Worm (Caenorhabditis elegans) whole organism, L4 larva: ENCODE measurements around the gene W06H8.2.
A peak's percentile ranks its signal among the peaks of the same experiment; 100 is the strongest.

Experiments used
- D1046.2 ChIP-seq: fragments of 200-800 bp; sonication (Bioruptor generic); IDR thresholded peaks from 2 replicates; pipeline ENCODE4 v1.3.6; 2022; ENCODE audit warnings: missing genetic modification characterization, missing compliant biosample characterization
- F37D6.2 ChIP-seq: sonication (generic microtip); optimal IDR thresholded peaks from 2 replicates; lab custom pipeline; 2016; ENCODE audit warnings: mild to moderate bottlenecking, missing genetic modification characterization, missing compliant biosample characterization
- R02D3.7 ChIP-seq: fragments of 150-350 bp; sonication (generic microtip); optimal IDR thresholded peaks from 3 replicates; lab custom pipeline; 2014; ENCODE audit warnings: missing biosample characterization, missing genetic modification characterization
- T20F7.1 ChIP-seq: fragments of 200-800 bp; sonication (Bioruptor generic); optimal IDR thresholded peaks from 2 replicates; lab custom pipeline; 2018; ENCODE audit warnings: mild to moderate bottlenecking, missing genetic modification characterization, missing compliant biosample characterization
- Y105C5A.15 ChIP-seq: fragments of 200-800 bp; sonication (Bioruptor generic); IDR thresholded peaks from 2 replicates; pipeline ENCODE4 v1.3.6; 2022; ENCODE audit warnings: missing genetic modification characterization, missing compliant biosample characterization
- ZK337.2 ChIP-seq: fragments of 200-800 bp; sonication (Bioruptor generic); IDR thresholded peaks from 2 replicates; pipeline ENCODE4 v1.3.6; 2022; ENCODE audit warnings: missing genetic modification reagents, missing genetic modification characterization, missing compliant biosample characterization
- aly-2 ChIP-seq: sonication (generic microtip); optimal IDR thresholded peaks from 2 replicates; lab custom pipeline; 2018; ENCODE audit warnings: missing biosample characterization, missing genetic modification characterization
- ama-1 ChIP-seq: fragments of 150-350 bp; optimal IDR thresholded peaks from 2 replicates; lab custom pipeline; 2014; ENCODE audit warnings: inconsistent platforms, mixed read lengths
- attf-4 ChIP-seq: sonication (generic microtip); optimal IDR thresholded peaks from 3 replicates; lab custom pipeline; 2017; ENCODE audit warnings: missing biosample characterization, missing genetic modification characterization
- ceh-20 ChIP-seq: fragments of 200-800 bp; sonication (Bioruptor generic); IDR thresholded peaks from 2 replicates; pipeline ENCODE4 v1.3.6; 2022; ENCODE audit warnings: missing genetic modification reagents, missing genetic modification characterization, missing compliant biosample characterization
- ceh-44 ChIP-seq: fragments of 200-800 bp; sonication (Bioruptor generic); IDR thresholded peaks from 2 replicates; pipeline ENCODE4 v1.3.6; 2022; ENCODE audit warnings: missing genetic modification reagents, missing genetic modification characterization, missing compliant biosample characterization
- ceh-62 ChIP-seq: sonication (generic microtip); optimal IDR thresholded peaks from 2 replicates; lab custom pipeline; 2017; ENCODE audit warnings: missing biosample characterization, missing genetic modification characterization
- ces-1 ChIP-seq: fragments of 150-350 bp; sonication (generic microtip); optimal IDR thresholded peaks from 4 replicates; lab custom pipeline; 2014; ENCODE audit warnings: missing biosample characterization, missing genetic modification reagents, missing genetic modification characterization
- ctbp-1 ChIP-seq: fragments of 200-800 bp; sonication (Bioruptor generic); IDR thresholded peaks from 2 replicates; pipeline ENCODE4 v1.3.6; 2022; ENCODE audit warnings: missing genetic modification reagents, missing genetic modification characterization, missing compliant biosample characterization
- daf-12 ChIP-seq: fragments of 150-350 bp; optimal IDR thresholded peaks from 2 replicates; lab custom pipeline; 2014; ENCODE audit warnings: missing biosample characterization, missing genetic modification reagents, missing genetic modification characterization
- dmd-6 ChIP-seq: fragments of 200-800 bp; sonication (Bioruptor generic); IDR thresholded peaks from 2 replicates; pipeline ENCODE4 v1.3.6; 2022; ENCODE audit warnings: missing genetic modification reagents, missing genetic modification characterization, missing compliant biosample characterization
- dmd-9 ChIP-seq: fragments of 200-800 bp; sonication (Bioruptor generic); IDR thresholded peaks from 2 replicates; pipeline ENCODE4 v1.3.6; 2022; ENCODE audit warnings: missing genetic modification reagents, missing genetic modification characterization, missing compliant biosample characterization
- dpl-1 ChIP-seq: fragments of 150-350 bp; optimal IDR thresholded peaks from 2 replicates; lab custom pipeline; 2014; ENCODE audit warnings: missing biosample characterization, missing genetic modification reagents, missing genetic modification characterization
- duxl-1 ChIP-seq: sonication (generic microtip); optimal IDR thresholded peaks from 2 replicates; lab custom pipeline; 2016; ENCODE audit warnings: mild to moderate bottlenecking, missing genetic modification characterization, moderate library complexity, missing compliant biosample characterization; ENCODE audit not compliant: poor library complexity
- egl-43 ChIP-seq: fragments of 200-800 bp; sonication (Bioruptor generic); IDR thresholded peaks from 2 replicates; pipeline ENCODE4 v1.3.6; 2022; ENCODE audit warnings: missing genetic modification reagents, missing genetic modification characterization, missing compliant biosample characterization
- fkh-10 ChIP-seq: fragments of 150-350 bp; optimal IDR thresholded peaks from 2 replicates; lab custom pipeline; 2014; ENCODE audit warnings: missing biosample characterization, missing genetic modification reagents, missing genetic modification characterization
- hif-1 ChIP-seq, 2 experiments: sonication (generic microtip); optimal IDR thresholded peaks; 2 replicates each; lab custom pipeline; 2016 to 2017; ENCODE audit warnings: missing compliant biosample characterization in 2 of 2, missing genetic modification characterization in 2 of 2, missing genetic modification reagents in 2 of 2, missing genotype in 2 of 2, mild to moderate bottlenecking in 1 of 2
- hlh-11 ChIP-seq: fragments of 200-800 bp; sonication (Bioruptor generic); optimal IDR thresholded peaks from 2 replicates; lab custom pipeline; 2018; ENCODE audit warnings: mild to moderate bottlenecking, missing genetic modification characterization, missing compliant biosample characterization
- hlh-30 ChIP-seq: sonication (generic microtip); optimal IDR thresholded peaks from 2 replicates; lab custom pipeline; 2017; ENCODE audit warnings: antibody characterized with exemption, mild to moderate bottlenecking, missing genetic modification characterization, missing compliant biosample characterization; ENCODE audit not compliant: insufficient read depth
- hmg-1.1 ChIP-seq: fragments of 200-800 bp; sonication (Bioruptor generic); IDR thresholded peaks from 2 replicates; pipeline ENCODE4 v1.3.6; 2022; ENCODE audit warnings: missing genetic modification reagents, missing genetic modification characterization, missing compliant biosample characterization
- lim-7 ChIP-seq: fragments of 200-800 bp; sonication (Bioruptor generic); IDR thresholded peaks from 2 replicates; pipeline ENCODE4 v1.3.6; 2022; ENCODE audit warnings: missing genetic modification characterization, missing compliant biosample characterization
- lin-1 ChIP-seq: fragments of 200-800 bp; sonication (Bioruptor generic); IDR thresholded peaks from 2 replicates; pipeline ENCODE4 v1.3.6; 2022; ENCODE audit warnings: missing genetic modification reagents, missing genetic modification characterization, missing compliant biosample characterization
- lin-15B ChIP-seq: fragments of 150-350 bp; sonication (generic microtip); optimal IDR thresholded peaks from 3 replicates; lab custom pipeline; 2014; ENCODE audit warnings: missing biosample characterization, missing genetic modification characterization
- lin-29 ChIP-seq: fragments of 200-800 bp; sonication (Bioruptor generic); IDR thresholded peaks from 2 replicates; pipeline ENCODE4 v1.3.6; 2022; ENCODE audit warnings: missing genetic modification reagents, missing genetic modification characterization, missing compliant biosample characterization
- lin-38 ChIP-seq: fragments of 200-800 bp; sonication (Bioruptor generic); IDR thresholded peaks from 2 replicates; pipeline ENCODE4 v1.3.6; 2022; ENCODE audit warnings: missing genetic modification reagents, missing genetic modification characterization, missing compliant biosample characterization
- mdt-29 ChIP-seq: fragments of 200-800 bp; sonication (Bioruptor generic); IDR thresholded peaks from 2 replicates; pipeline ENCODE4 v1.3.6; 2022; ENCODE audit warnings: missing genetic modification reagents, missing genetic modification characterization, missing compliant biosample characterization
- nhr-10 ChIP-seq: fragments of 150-350 bp; optimal IDR thresholded peaks from 2 replicates; lab custom pipeline; 2014; ENCODE audit warnings: missing biosample characterization, missing genetic modification characterization
- nhr-11 ChIP-seq: fragments of 150-350 bp; optimal IDR thresholded peaks from 2 replicates; lab custom pipeline; 2014; ENCODE audit warnings: missing biosample characterization, missing genetic modification characterization
- nhr-111 ChIP-seq: fragments of 200-800 bp; sonication (Bioruptor generic); optimal IDR thresholded peaks from 2 replicates; lab custom pipeline; 2018; ENCODE audit warnings: mild to moderate bottlenecking, missing genetic modification characterization, missing compliant biosample characterization
- nhr-237 ChIP-seq: sonication (generic microtip); optimal IDR thresholded peaks from 2 replicates; lab custom pipeline; 2017; ENCODE audit warnings: missing biosample characterization, missing genetic modification characterization
- nhr-25 ChIP-seq: sonication (generic microtip); optimal IDR thresholded peaks from 2 replicates; lab custom pipeline; 2017; ENCODE audit warnings: missing genetic modification characterization, mild to moderate bottlenecking, missing compliant biosample characterization, antibody characterized with exemption, moderate library complexity, borderline replicate concordance; ENCODE audit not compliant: insufficient read depth
- nhr-48 ChIP-seq: sonication (generic microtip); optimal IDR thresholded peaks from 2 replicates; lab custom pipeline; 2016; ENCODE audit warnings: mild to moderate bottlenecking, missing genetic modification characterization, missing compliant biosample characterization
- nhr-6 ChIP-seq: fragments of 150-350 bp; optimal IDR thresholded peaks from 2 replicates; lab custom pipeline; 2014; ENCODE audit warnings: missing biosample characterization, missing genetic modification characterization
- nhr-77 ChIP-seq: fragments of 150-350 bp; optimal IDR thresholded peaks from 2 replicates; lab custom pipeline; 2014; ENCODE audit warnings: missing biosample characterization, missing genetic modification characterization
- pha-4 ChIP-seq, 2 experiments: fragments of 150-350 bp in 1 of 2; fragments of 200-800 bp in 1 of 2; sonication (Bioruptor generic) in 1 of 2; IDR thresholded peaks in 1 of 2; optimal IDR thresholded peaks in 1 of 2; 2 replicates each; pipeline versions ENCODE4 v1.3.6 to Lab custom; 2014 to 2022; ENCODE audit warnings: missing genetic modification characterization in 2 of 2, missing genetic modification reagents in 2 of 2, missing biosample characterization in 1 of 2, missing compliant biosample characterization in 1 of 2
- php-3 ChIP-seq: fragments of 200-800 bp; sonication (Bioruptor generic); IDR thresholded peaks from 2 replicates; pipeline ENCODE4 v1.3.6; 2022; ENCODE audit warnings: missing genetic modification reagents, missing genetic modification characterization, missing compliant biosample characterization
- pqm-1 ChIP-seq: sonication (generic microtip); optimal IDR thresholded peaks from 2 replicates; lab custom pipeline; 2017; ENCODE audit warnings: missing biosample characterization, missing genetic modification characterization
- rbr-2 ChIP-seq: sonication (generic microtip); optimal IDR thresholded peaks from 2 replicates; lab custom pipeline; 2016; ENCODE audit warnings: missing genotype, missing genetic modification characterization, missing compliant biosample characterization
- set-16 ChIP-seq: fragments of 200-800 bp; sonication (Bioruptor generic); IDR thresholded peaks from 2 replicates; pipeline ENCODE4 v1.3.6; 2022; ENCODE audit warnings: missing genetic modification reagents, missing genetic modification characterization, missing compliant biosample characterization
- skn-1 ChIP-seq: fragments of 150-350 bp; optimal IDR thresholded peaks from 2 replicates; lab custom pipeline; 2014; ENCODE audit warnings: missing biosample characterization, missing genetic modification characterization
- snpc-1.2 ChIP-seq: fragments of 200-800 bp; sonication (Bioruptor generic); IDR thresholded peaks from 2 replicates; pipeline ENCODE4 v1.3.6; 2022; ENCODE audit warnings: missing genetic modification reagents, missing genetic modification characterization, missing compliant biosample characterization
- spr-1 ChIP-seq: sonication (generic microtip); optimal IDR thresholded peaks from 2 replicates; lab custom pipeline; 2016; ENCODE audit warnings: mild to moderate bottlenecking, missing genetic modification characterization, missing compliant biosample characterization
- tag-97 ChIP-seq: fragments of 200-800 bp; sonication (Bioruptor generic); IDR thresholded peaks from 2 replicates; pipeline ENCODE4 v1.3.6; 2022; ENCODE audit warnings: missing genetic modification characterization, missing compliant biosample characterization
- tra-1 ChIP-seq: fragments of 200-800 bp; sonication (Bioruptor generic); IDR thresholded peaks from 2 replicates; pipeline ENCODE4 v1.3.6; 2022; ENCODE audit warnings: missing genetic modification reagents, missing genetic modification characterization, missing compliant biosample characterization
- zip-2 ChIP-seq: fragments of 150-350 bp; optimal IDR thresholded peaks from 2 replicates; lab custom pipeline; 2014; ENCODE audit warnings: missing biosample characterization, missing genetic modification characterization
- ztf-7 ChIP-seq: fragments of 150-350 bp; optimal IDR thresholded peaks from 2 replicates; lab custom pipeline; 2014; ENCODE audit warnings: missing biosample characterization, missing genetic modification characterization

W06H8.2 gene

DNA sequence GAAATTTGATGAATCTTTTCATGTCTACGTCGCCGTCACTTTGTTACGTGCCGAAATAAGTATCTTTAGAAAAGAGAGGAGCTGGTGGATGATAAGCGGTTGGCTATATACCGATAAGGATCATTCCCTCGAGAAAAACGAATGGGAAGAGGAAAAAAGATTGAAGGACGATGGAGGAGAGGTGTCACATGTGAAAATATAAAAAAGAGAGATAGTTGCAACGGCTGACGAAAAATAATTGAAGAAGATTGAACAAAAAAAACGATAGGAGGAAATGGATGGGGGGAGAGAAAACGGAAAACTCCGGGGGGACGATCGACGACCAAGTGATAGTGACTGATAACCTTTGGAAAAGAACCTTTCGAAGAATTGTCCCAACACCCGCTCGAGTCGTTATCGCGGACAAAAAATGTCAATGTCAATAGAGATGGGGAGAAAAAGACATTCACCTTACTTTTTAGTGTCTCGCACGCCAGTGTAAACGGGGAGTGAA is 22.9 kb downstream of the W06H8.2 start (continued):
- TF ChIP-seq nhr-6 (tag; lab: Kevin White, UChicago) = no peak
- TF ChIP-seq ctbp-1 (GFP tag; lab: Robert Waterston, UW) = peak; percentile 71
- TF ChIP-seq egl-43 = no peak
- TF ChIP-seq hif-1 (tag; optimal IDR thresholded peaks at IDR 0.05; lab: Kevin White, UChicago) = peak; percentile 69 to 95
- peak; percentile 22 for TF ChIP-seq spr-1
- no peak for TF ChIP-seq lin-38
- TF ChIP-seq zip-2 (tag; lab: Kevin White, UChicago) = no peak
- TF ChIP-seq ceh-44 (GFP tag; lab: Robert Waterston, UW) = no peak
- TF ChIP-seq lin-1 = peak; percentile 79; the same call in 1 of the 2 replicates
- no peak for TF ChIP-seq lin-15B (tag; lab: Kevin White, UChicago)
- TF ChIP-seq dmd-6 (GFP tag; lab: Robert Waterston, UW) = peak; percentile 87
- TF ChIP-seq rbr-2 (tag; lab: Kevin White, UChicago) = peak; percentile 0
- peak; percentile 54; the same call in 1 of the 2 replicates for TF ChIP-seq ceh-20
- TF ChIP-seq set-16 (GFP tag; lab: Robert Waterston, UW) = peak; percentile 30
- TF ChIP-seq tra-1 (GFP tag; lab: Robert Waterston, UW) = peak; percentile 91
- TF ChIP-seq nhr-25 = peak; percentile 79
- TF ChIP-seq nhr-48 (tag; lab: Kevin White, UChicago) = peak; percentile 96
- no peak for TF ChIP-seq F37D6.2 (tag; lab: Kevin White, UChicago)
- peak; percentile 84 for TF ChIP-seq pqm-1 (tag; lab: Kevin White, UChicago)
- TF ChIP-seq hlh-30 = peak; percentile 90
- TF ChIP-seq nhr-11 (tag; lab: Kevin White, UChicago) = peak; percentile 55
- no peak for TF ChIP-seq mdt-29 (GFP tag; lab: Robert Waterston, UW)
- no peak for TF ChIP-seq aly-2 (tag; lab: Kevin White, UChicago)
- TF ChIP-seq snpc-1.2 (GFP tag; lab: Robert Waterston, UW) = no peak
- peak; percentile 98 for TF ChIP-seq hlh-11
- peak; percentile 54 for TF ChIP-seq duxl-1
- peak; percentile 66 for TF ChIP-seq nhr-10 (tag; lab: Kevin White, UChicago)
- no peak for TF ChIP-seq lin-29 (GFP tag; lab: Robert Waterston, UW)
- no peak for TF ChIP-seq lim-7
- TF ChIP-seq ces-1 (GFP tag; lab: Kevin White, UChicago) = no peak
- TF ChIP-seq fkh-10 = no peak
- no peak for TF ChIP-seq tag-97 (GFP tag; lab: Robert Waterston, UW)
- TF ChIP-seq dpl-1 (GFP tag; lab: Kevin White, UChicago) = peak; percentile 33
- peak; percentile 62; the same call in 1 of the 2 replicates for TF ChIP-seq php-3 (GFP tag; lab: Robert Waterston, UW)
- no peak for TF ChIP-seq nhr-111 (GFP tag; lab: Kevin White, UChicago)
- no peak for TF ChIP-seq ceh-62 (tag; lab: Kevin White, UChicago)
- peak; percentile 25 for TF ChIP-seq T20F7.1
- no peak for TF ChIP-seq R02D3.7 (tag; lab: Kevin White, UChicago)
- TF ChIP-seq skn-1 = no peak
- 0 out of 2 replicates have a peak, but pooled peaks have one; percentile 18 for TF ChIP-seq hmg-1.1
- TF ChIP-seq pha-4 (GFP tag; IDR thresholded peaks at IDR 0.05; lab: Robert Waterston, UW) = 0 out of 2 replicates have a peak, but pooled peaks have one; percentile 42
- TF ChIP-seq pha-4 (tag; optimal IDR thresholded peaks at IDR 0.05; lab: Kevin White, UChicago) = peak; percentile 66
- TF ChIP-seq daf-12 = no peak
- no peak for TF ChIP-seq ZK337.2 (GFP tag; lab: Robert Waterston, UW)
- no peak for TF ChIP-seq nhr-237
- peak; percentile 44 for TF ChIP-seq ztf-7 (tag; lab: Kevin White, UChicago)
- TF ChIP-seq nhr-77 (tag; lab: Kevin White, UChicago) = peak; percentile 59
- no peak for TF ChIP-seq D1046.2 (GFP tag; lab: Robert Waterston, UW)
- no peak for TF ChIP-seq Y105C5A.15 (GFP tag; lab: Robert Waterston, UW)
- peak; percentile 36 for TF ChIP-seq ama-1
- TF ChIP-seq dmd-9 (GFP tag; lab: Robert Waterston, UW) = no peak
- TF ChIP-seq attf-4 = no peak
